Worm (Caenorhabditis elegans) whole organism, dauer: Measurements from ENCODE around the gene gsnl-1.

Experiments used
- unc-62 ChIP-seq: sonication (generic microtip); optimal IDR thresholded peaks from 2 replicates; lab custom pipeline; 2017; ENCODE audit warnings: missing biosample characterization, missing genetic modification reagents, missing genetic modification characterization

Gene gsnl-1

DNA sequence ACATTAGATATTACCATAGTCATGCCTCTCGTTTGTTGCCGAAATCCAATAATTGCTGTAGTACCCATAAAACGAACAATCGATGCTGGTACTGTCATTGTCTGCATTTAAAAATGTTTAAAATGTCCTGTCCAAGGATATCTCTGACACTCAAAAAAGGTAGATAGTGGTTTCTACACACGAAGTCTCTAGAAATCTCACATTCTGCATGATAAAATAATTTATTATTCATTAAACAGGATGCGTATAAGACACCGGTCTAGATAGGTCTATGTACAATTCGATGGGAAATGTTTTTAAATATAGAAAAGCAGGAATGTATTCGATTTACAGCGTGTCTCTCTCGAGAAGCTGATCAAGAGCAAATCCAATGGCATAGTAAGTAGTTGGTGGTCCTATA, 42.8 kb downstream of the gsnl-1 start, which contains the start of gene C50F4.12:
Gene C50F4.12, minus strand, starts transcription at position 101 of the 400 bp plus-strand sequence.
- TF ChIP-seq unc-62 (GFP tag; lab: Kevin White, UChicago), result no peak

DNA sequence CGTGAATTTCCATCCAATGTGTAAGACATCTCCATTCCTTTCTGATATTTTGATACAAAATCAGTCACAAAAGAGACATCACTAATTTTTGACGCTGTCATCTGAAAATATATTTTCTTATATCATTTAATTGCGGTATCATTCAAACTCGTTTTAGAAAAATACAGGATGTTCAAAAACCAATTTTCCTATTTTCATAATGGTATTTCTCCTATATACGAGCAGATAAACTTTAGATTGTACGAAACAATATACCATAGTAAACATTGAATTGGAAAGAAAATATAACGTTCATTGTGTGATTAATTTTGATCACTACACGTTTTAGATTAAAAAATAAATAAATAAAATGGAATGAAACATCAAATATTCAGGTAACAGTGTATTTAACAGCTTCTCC, 44.7 kb downstream of the gsnl-1 start, which contains the start of gene C50F4.16:
Gene C50F4.16, minus strand, starts transcription at position 101 of the 400 bp plus-strand sequence.
- TF ChIP-seq unc-62 (GFP tag; lab: Kevin White, UChicago), result no peak

DNA sequence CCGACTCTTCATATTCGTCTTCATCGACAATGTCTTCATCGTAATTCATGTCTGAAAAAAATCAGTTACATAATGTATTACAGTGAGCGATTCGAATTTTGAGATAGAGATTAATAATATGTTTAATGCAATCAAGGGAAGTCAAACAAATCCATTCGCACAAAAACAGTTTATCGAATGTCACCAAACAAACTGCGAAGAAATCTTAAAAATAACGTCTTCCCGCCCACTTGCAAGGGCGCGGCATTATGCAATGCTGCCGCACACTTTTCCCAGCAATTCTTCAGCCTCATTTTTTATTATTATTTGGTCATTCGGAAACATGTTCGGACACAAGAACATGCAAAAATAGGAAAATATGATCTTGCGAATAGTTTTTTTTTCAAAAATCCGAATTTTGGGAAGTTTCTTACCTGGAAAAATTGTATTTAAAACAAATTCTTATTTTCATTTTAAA, 47.4 kb downstream of the gsnl-1 start, which contains the start of gene mdf-1:
Gene mdf-1, minus strand, starts transcription at position 51 of the 457 bp plus-strand sequence.
- TF ChIP-seq unc-62 (GFP tag; lab: Kevin White, UChicago), result no peak

DNA sequence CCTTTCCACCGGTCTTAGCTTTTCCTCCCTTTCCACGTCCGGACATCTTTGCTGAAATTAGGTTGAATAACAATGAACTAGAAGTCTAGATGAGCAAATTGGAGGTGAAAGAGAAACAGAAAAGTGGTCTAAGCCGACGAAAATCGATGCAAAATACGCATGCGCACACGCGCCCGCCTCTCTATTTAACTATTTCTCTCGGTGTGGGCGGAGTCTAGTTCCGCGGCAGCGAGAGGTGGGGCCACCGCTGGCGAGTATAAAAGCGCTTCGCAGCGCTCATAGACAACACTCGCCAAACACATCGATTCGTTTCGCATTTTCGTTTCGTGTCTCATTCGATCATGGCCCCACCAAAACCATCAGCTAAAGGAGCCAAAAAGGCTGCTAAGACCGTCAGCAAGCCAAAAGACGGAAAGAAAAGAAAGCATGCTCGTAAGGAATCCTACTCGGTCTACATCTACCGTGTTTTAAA, 48.4 kb downstream of the gsnl-1 start, which contains the start of the genes his-35 and his-41:
Gene his-35, minus strand, starts transcription at position 51 of the 472 bp plus-strand sequence.
Gene his-41, plus strand, starts transcription at position 299 of the 472 bp plus-strand sequence.
- no peak for TF ChIP-seq unc-62 (GFP tag; lab: Kevin White, UChicago)

DNA sequence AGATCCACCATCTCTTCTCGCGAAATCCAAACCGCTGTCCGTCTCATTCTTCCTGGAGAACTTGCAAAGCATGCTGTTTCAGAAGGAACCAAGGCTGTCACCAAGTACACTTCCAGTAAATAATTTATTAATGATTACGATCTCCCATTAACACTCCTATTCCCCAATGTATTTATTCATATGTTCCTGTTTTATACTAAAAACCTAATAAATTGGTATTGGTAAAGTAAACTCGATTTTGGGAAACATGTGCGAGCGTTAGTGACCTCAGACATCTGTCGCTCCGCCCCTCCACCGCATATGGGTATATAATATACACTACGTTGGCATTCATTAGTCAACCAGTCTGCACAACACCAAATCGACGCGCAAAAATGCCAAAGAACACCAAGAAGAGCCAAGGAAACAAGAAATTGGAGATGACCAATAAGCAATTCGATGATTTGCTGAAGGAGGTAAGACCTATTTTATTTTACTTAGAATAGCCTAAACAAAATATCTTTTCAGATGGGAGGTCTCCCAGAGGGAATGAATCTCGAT, 49.3 kb downstream of the gsnl-1 start, which contains the start of gene C50F4.6:
Gene C50F4.6, plus strand, starts transcription at position 51 of the 540 bp plus-strand sequence.
- no peak for TF ChIP-seq unc-62 (GFP tag; lab: Kevin White, UChicago)

DNA sequence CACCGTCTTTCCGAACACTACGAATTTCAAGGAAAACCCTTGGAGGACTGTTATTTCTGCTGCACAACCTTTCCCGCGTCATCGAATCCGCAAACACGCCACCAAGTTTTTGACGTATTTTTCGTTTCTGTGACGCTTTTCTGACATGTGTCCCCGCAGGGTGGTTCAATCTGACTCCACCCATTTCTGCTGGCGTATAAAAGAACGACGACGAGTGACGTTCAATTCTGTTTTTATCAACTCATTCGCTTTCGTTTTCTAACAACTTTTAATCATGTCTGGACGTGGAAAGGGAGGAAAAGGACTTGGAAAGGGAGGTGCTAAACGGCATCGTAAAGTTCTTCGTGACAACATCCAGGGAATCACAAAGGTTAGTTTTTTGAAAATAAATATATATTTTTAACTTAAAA, 50.0 kb downstream of the gsnl-1 start, which contains the start of gene his-37:
Gene his-37, plus strand, starts transcription at position 246 of the 410 bp plus-strand sequence.
- TF ChIP-seq unc-62 (GFP tag; lab: Kevin White, UChicago), result no peak
